Comparison of ENCODE assay signal across 4 worm cellular contexts in genomic region chrII:14555019-14555418, ce11.
TF ChIP-seq lines count a peak whose summit lies in the region.

No protein-coding gene starts in this region.

TF ChIP-seq in whole organism, L1 larva, 84 proteins besides CTCF, POLR2A, EP300 and RAD21:
- TF ChIP-seq ceh-88 (GFP tag; IDR thresholded peaks at IDR 0.05; lab: Robert Waterston, UW) (no peak), fkh-10 (GFP tag; optimal IDR thresholded peaks at IDR 0.05; lab: Kevin White, UChicago) (peak; percentile 55)

TF ChIP-seq in whole organism, L3 larva, 47 proteins besides CTCF, POLR2A, EP300 and RAD21:
- no peak for TF ChIP-seq nhr-67 (tag; optimal IDR thresholded peaks at IDR 0.05; lab: Kevin White, UChicago)
- peak; percentile 51 for TF ChIP-seq fkh-10 (GFP tag; optimal IDR thresholded peaks at IDR 0.05; lab: Kevin White, UChicago)
- no peak for TF ChIP-seq mdl-1 (tag; optimal IDR thresholded peaks at IDR 0.05; lab: Kevin White, UChicago)
TF ChIP-seq in whole organism, L3 larva: peak in this region for 1.

TF ChIP-seq in whole organism, L4 larva, 104 proteins besides CTCF, POLR2A, EP300 and RAD21:
- TF ChIP-seq ceh-28 (tag; optimal IDR thresholded peaks at IDR 0.05; lab: Kevin White, UChicago): no peak
- 0 out of 2 replicates have a peak, but pooled peaks have one; percentile 18 for TF ChIP-seq ctbp-1 (GFP tag; IDR thresholded peaks at IDR 0.05; lab: Robert Waterston, UW)
- TF ChIP-seq lin-29 (GFP tag; IDR thresholded peaks at IDR 0.05; lab: Robert Waterston, UW): no peak
- TF ChIP-seq dpl-1 (GFP tag; optimal IDR thresholded peaks at IDR 0.05; lab: Kevin White, UChicago): no peak
- no peak for TF ChIP-seq zip-11 (GFP tag; IDR thresholded peaks at IDR 0.05; lab: Robert Waterston, UW)
- no peak for TF ChIP-seq pha-4 (GFP tag; IDR thresholded peaks at IDR 0.05; lab: Robert Waterston, UW)
- TF ChIP-seq pha-4 (tag; optimal IDR thresholded peaks at IDR 0.05; lab: Kevin White, UChicago): no peak
- TF ChIP-seq arid-1 (GFP tag; conservative IDR thresholded peaks at IDR 0.05; lab: Robert Waterston, UW): no peak
- no peak for TF ChIP-seq nhr-11 (tag; optimal IDR thresholded peaks at IDR 0.05; lab: Kevin White, UChicago)
- no peak for TF ChIP-seq ZK546.5 (tag; optimal IDR thresholded peaks at IDR 0.05; lab: Kevin White, UChicago)
- TF ChIP-seq ceh-62 (tag; optimal IDR thresholded peaks at IDR 0.05; lab: Kevin White, UChicago): no peak
- peak; percentile 30 for TF ChIP-seq aha-1 (tag; lab: Kevin White, UChicago)
- no peak for TF ChIP-seq fos-1 (tag; optimal IDR thresholded peaks at IDR 0.05; lab: Kevin White, UChicago)
- no peak for TF ChIP-seq zip-2 (tag; optimal IDR thresholded peaks at IDR 0.05; lab: Kevin White, UChicago)
TF ChIP-seq in whole organism, L4 larva: peak in this region for 2.

TF ChIP-seq in whole organism, mixed stage, embryonic, 35 proteins besides CTCF, POLR2A, EP300 and RAD21:
- TF ChIP-seq ces-1 (GFP tag; optimal IDR thresholded peaks at IDR 0.05; lab: Kevin White, UChicago) (peak; percentile 30), drap-1 (GFP tag; optimal IDR thresholded peaks at IDR 0.05; lab: Kevin White, UChicago) (no peak), ham-2 (GFP tag; optimal IDR thresholded peaks at IDR 0.05; lab: Kevin White, UChicago) (no peak), flh-1 (GFP tag; optimal IDR thresholded peaks at IDR 0.05; lab: Kevin White, UChicago) (no peak)

Comparison
In these comparisons a context has a peak if more than half of its experiments do, and no peak if none do; other contexts are left out.
1. Of the 29 proteins assayed by ChIP-seq in both whole organism, L4 larva and whole organism, L1 larva: peak only in whole organism, L4 larva: aha-1; only in whole organism, L1 larva: fkh-10; in both: none; in neither: 27.